Fruit fly (Drosophila melanogaster) whole organism, embryonic: ENCODE results near the gene CG1545.

Experiments used
- Ada2b ChIP-seq: fragments of 200-800 bp; sonication (Bioruptor generic); IDR thresholded peaks from 2 replicates; pipeline ENCODE4 v1.3.6; 2022; ENCODE audit warnings: missing biosample characterization, missing genetic modification characterization
- BEAF-32 ChIP-seq: fragments of 200-800 bp; sonication (Bioruptor generic); optimal IDR thresholded peaks from 3 replicates; lab custom pipeline; 2017; ENCODE audit warnings: missing biosample characterization, missing genetic modification characterization, mild to moderate bottlenecking, moderate library complexity, missing genetic modification reagents
- CG12744 ChIP-seq: fragments of 200-800 bp; sonication (Bioruptor generic); optimal IDR thresholded peaks from 2 replicates; lab custom pipeline; 2016; ENCODE audit warnings: missing biosample characterization, missing genetic modification characterization
- CG12769 ChIP-seq: fragments of 200-800 bp; sonication (Bioruptor generic); optimal IDR thresholded peaks from 2 replicates; lab custom pipeline; 2019; ENCODE audit warnings: missing biosample characterization, mild to moderate bottlenecking, missing genetic modification characterization, moderate library complexity
- CG14860 ChIP-seq: fragments of 200-800 bp; sonication (Bioruptor generic); IDR thresholded peaks from 3 replicates; pipeline ENCODE4 v1.3.6; 2022; ENCODE audit warnings: missing biosample characterization, missing genetic modification characterization; ENCODE audit not compliant: partially characterized antibody
- CG16779 ChIP-seq: fragments of 200-800 bp; sonication (Bioruptor generic); IDR thresholded peaks from 2 replicates; pipeline ENCODE4 v1.3.6; 2022; ENCODE audit warnings: missing biosample characterization, missing genetic modification characterization
- CG2199 ChIP-seq: fragments of 200-800 bp; sonication (Bioruptor generic); IDR thresholded peaks from 3 replicates; pipeline ENCODE4 v1.3.6; 2022; ENCODE audit warnings: missing biosample characterization, missing genetic modification characterization
- CG31388 ChIP-seq: fragments of 200-800 bp; sonication (Bioruptor generic); optimal IDR thresholded peaks from 2 replicates; lab custom pipeline; 2016; ENCODE audit warnings: missing biosample characterization, missing genetic modification characterization
- CG34224 ChIP-seq: fragments of 200-800 bp; sonication (Bioruptor generic); IDR thresholded peaks from 3 replicates; pipeline ENCODE4 v1.3.6; 2022; ENCODE audit warnings: missing biosample characterization, missing genetic modification characterization; ENCODE audit not compliant: partially characterized antibody
- CG3838 ChIP-seq: fragments of 200-800 bp; sonication (Bioruptor generic); optimal IDR thresholded peaks from 3 replicates; lab custom pipeline; 2016; ENCODE audit warnings: missing biosample characterization, missing genetic modification characterization
- CG5180 ChIP-seq: fragments of 200-800 bp; sonication (Bioruptor generic); optimal IDR thresholded peaks from 3 replicates; lab custom pipeline; 2017; ENCODE audit warnings: missing biosample characterization, missing genetic modification characterization, mild to moderate bottlenecking, moderate library complexity, missing genetic modification reagents
- CG5953 ChIP-seq: fragments of 200-800 bp; sonication (Bioruptor generic); IDR thresholded peaks from 2 replicates; pipeline ENCODE4 v1.3.6; 2022; ENCODE audit warnings: missing biosample characterization, missing genetic modification characterization
- CG7963 ChIP-seq: fragments of 200-800 bp; sonication (Bioruptor generic); IDR thresholded peaks from 3 replicates; pipeline ENCODE4 v1.3.6; 2022; ENCODE audit warnings: missing biosample characterization, missing genetic modification characterization; ENCODE audit not compliant: partially characterized antibody
- Dad ChIP-seq: fragments of 200-800 bp; sonication (Bioruptor generic); optimal IDR thresholded peaks from 3 replicates; lab custom pipeline; 2016; ENCODE audit warnings: missing biosample characterization, missing genetic modification characterization
- Dip3 ChIP-seq: fragments of 200-800 bp; sonication (Bioruptor generic); optimal IDR thresholded peaks from 3 replicates; lab custom pipeline; 2016; ENCODE audit warnings: missing biosample characterization, missing genetic modification characterization
- Doc3 ChIP-seq: fragments of 200-800 bp; sonication (Bioruptor generic); IDR thresholded peaks from 3 replicates; pipeline ENCODE4 v1.3.6; 2022; ENCODE audit warnings: missing biosample characterization, missing genetic modification characterization; ENCODE audit not compliant: partially characterized antibody
- Dp ChIP-seq: fragments of 200-800 bp; sonication (Bioruptor generic); optimal IDR thresholded peaks from 2 replicates; lab custom pipeline; 2018; ENCODE audit warnings: missing biosample characterization, mild to moderate bottlenecking, missing genetic modification characterization, moderate library complexity
- Dref ChIP-seq: fragments of 200-800 bp; sonication (Bioruptor generic); IDR thresholded peaks from 2 replicates; pipeline ENCODE4 v1.3.6; 2022; ENCODE audit warnings: missing biosample characterization, missing genetic modification characterization
- Ets97D ChIP-seq: fragments of 200-800 bp; sonication (Bioruptor generic); optimal IDR thresholded peaks from 3 replicates; lab custom pipeline; 2016; ENCODE audit warnings: missing biosample characterization, missing genetic modification characterization
- HLH4C ChIP-seq: fragments of 200-800 bp; sonication (Bioruptor generic); IDR thresholded peaks from 3 replicates; pipeline ENCODE4 v1.3.6; 2022; ENCODE audit warnings: missing biosample characterization, missing genetic modification characterization; ENCODE audit not compliant: partially characterized antibody
- Lhr ChIP-seq: fragments of 200-800 bp; sonication (Bioruptor generic); optimal IDR thresholded peaks from 3 replicates; lab custom pipeline; 2017; ENCODE audit warnings: mild to moderate bottlenecking, missing biosample characterization, missing genetic modification reagents, missing genetic modification characterization
- Opbp ChIP-seq: fragments of 200-800 bp; sonication (Bioruptor generic); IDR thresholded peaks from 3 replicates; pipeline ENCODE4 v1.3.6; 2022; ENCODE audit warnings: missing biosample characterization, missing genetic modification characterization; ENCODE audit not compliant: partially characterized antibody
- Ravus ChIP-seq: fragments of 200-800 bp; sonication (Bioruptor generic); IDR thresholded peaks from 2 replicates; pipeline ENCODE4 v1.3.6; 2022; ENCODE audit warnings: missing biosample characterization, missing genetic modification characterization
- Rx ChIP-seq: fragments of 200-800 bp; sonication (Bioruptor generic); IDR thresholded peaks from 2 replicates; pipeline ENCODE4 v1.3.6; 2022; ENCODE audit warnings: missing biosample characterization, missing genetic modification characterization
- Sry-δ ChIP-seq: fragments of 200-800 bp; sonication (Bioruptor generic); optimal IDR thresholded peaks from 2 replicates; lab custom pipeline; 2016; ENCODE audit warnings: missing biosample characterization, missing genetic modification characterization
- Vsx1 ChIP-seq: fragments of 200-800 bp; sonication (Bioruptor generic); optimal IDR thresholded peaks from 2 replicates; lab custom pipeline; 2017; ENCODE audit warnings: missing biosample characterization, mild to moderate bottlenecking, missing genetic modification characterization, missing genetic modification reagents
- ac ChIP-seq: fragments of 200-800 bp; sonication (Bioruptor generic); optimal IDR thresholded peaks from 3 replicates; lab custom pipeline; 2017; ENCODE audit warnings: missing biosample characterization, mild to moderate bottlenecking, missing genetic modification characterization
- amos ChIP-seq: fragments of 200-800 bp; sonication (Bioruptor generic); IDR thresholded peaks from 2 replicates; pipeline ENCODE4 v1.3.6; 2022; ENCODE audit warnings: missing biosample characterization, missing genetic modification characterization; ENCODE audit not compliant: partially characterized antibody
- ase ChIP-seq: fragments of 200-800 bp; sonication (Bioruptor generic); IDR thresholded peaks from 3 replicates; pipeline ENCODE4 v1.3.6; 2022; ENCODE audit warnings: missing biosample characterization, missing genetic modification characterization
- inv ChIP-seq: fragments of 200-800 bp; sonication (Bioruptor generic); IDR thresholded peaks from 2 replicates; pipeline ENCODE4 v1.3.6; 2022; ENCODE audit warnings: missing biosample characterization, missing genetic modification characterization; ENCODE audit not compliant: partially characterized antibody
- kni ChIP-seq: fragments of 200-800 bp; sonication (Bioruptor generic); optimal IDR thresholded peaks from 3 replicates; lab custom pipeline; 2017; ENCODE audit warnings: mild to moderate bottlenecking, missing biosample characterization, missing genetic modification reagents, missing genetic modification characterization
- knrl ChIP-seq: fragments of 200-800 bp; sonication (Bioruptor generic); IDR thresholded peaks from 3 replicates; pipeline ENCODE4 v1.3.6; 2022; ENCODE audit warnings: missing biosample characterization, missing genetic modification characterization; ENCODE audit not compliant: partially characterized antibody
- nerfin-2 ChIP-seq: fragments of 200-800 bp; sonication (Bioruptor generic); IDR thresholded peaks from 2 replicates; pipeline ENCODE4 v1.3.6; 2022; ENCODE audit warnings: missing biosample characterization, missing genetic modification characterization; ENCODE audit not compliant: partially characterized antibody
- nmo ChIP-seq: fragments of 200-800 bp; sonication (Bioruptor generic); optimal IDR thresholded peaks from 2 replicates; lab custom pipeline; 2018; ENCODE audit warnings: missing biosample characterization, mild to moderate bottlenecking, missing genetic modification characterization, moderate library complexity
- pan ChIP-seq, 4 experiments: fragments of >200 bp in 3 of 4; fragments of 200-800 bp in 1 of 4; sonication (Bioruptor generic) in 1 of 4; optimal IDR thresholded peaks in 3 of 4; IDR thresholded peaks in 1 of 4; 2 replicates each; pipeline versions ENCODE4 v1.3.6 to Lab custom; 2017 to 2022; ENCODE audit warnings: missing biosample characterization in 2 of 4, missing genetic modification characterization in 2 of 4, mixed read lengths in 1 of 4
- phol ChIP-seq: fragments of 200-800 bp; sonication (Bioruptor generic); optimal IDR thresholded peaks from 3 replicates; lab custom pipeline; 2018; ENCODE audit warnings: missing biosample characterization, mild to moderate bottlenecking, missing genetic modification characterization, moderate library complexity
- pros ChIP-seq: fragments of 200-800 bp; sonication (Bioruptor generic); optimal IDR thresholded peaks from 3 replicates; lab custom pipeline; 2019; ENCODE audit warnings: missing biosample characterization, mild to moderate bottlenecking, missing genetic modification characterization, moderate library complexity
- pzg ChIP-seq: fragments of 200-800 bp; sonication (Bioruptor generic); optimal IDR thresholded peaks from 3 replicates; lab custom pipeline; 2018; ENCODE audit warnings: missing biosample characterization, mild to moderate bottlenecking, missing genetic modification characterization, moderate library complexity
- ranshi ChIP-seq: fragments of 200-800 bp; sonication (Bioruptor generic); IDR thresholded peaks from 2 replicates; pipeline ENCODE4 v1.3.6; 2022; ENCODE audit warnings: missing biosample characterization, missing genetic modification characterization
- stwl ChIP-seq: fragments of 200-800 bp; sonication (Bioruptor generic); optimal IDR thresholded peaks from 3 replicates; lab custom pipeline; 2018; ENCODE audit warnings: missing biosample characterization, mild to moderate bottlenecking, missing genetic modification characterization, moderate library complexity
- tgo ChIP-seq: fragments of 200-800 bp; sonication (Bioruptor generic); IDR thresholded peaks from 3 replicates; pipeline ENCODE4 v1.3.6; 2022; ENCODE audit warnings: missing biosample characterization, missing genetic modification characterization
- zen ChIP-seq: fragments of 200-800 bp; sonication (Bioruptor generic); optimal IDR thresholded peaks from 3 replicates; lab custom pipeline; 2018; ENCODE audit warnings: missing biosample characterization, mild to moderate bottlenecking, missing genetic modification characterization, moderate library complexity
- zen2 ChIP-seq: fragments of 200-800 bp; sonication (Bioruptor generic); IDR thresholded peaks from 3 replicates; pipeline ENCODE4 v1.3.6; 2022; ENCODE audit warnings: missing biosample characterization, missing genetic modification characterization; ENCODE audit not compliant: partially characterized antibody

The CG1545 gene

dm6 chrX:11092201-11092600 lies 32.8 kb upstream of the CG1545 start, which contains the start of gene CG2061 (continued):
- TF ChIP-seq ase (GFP tag; lab: Robert Waterston, UW) (no peak), nerfin-2 (peak; percentile 71), Ravus (GFP tag; lab: Robert Waterston, UW) (no peak), CG34224 (GFP tag; lab: Robert Waterston, UW) (peak; percentile 74), CG5180 (GFP tag; lab: Kevin White, UChicago) (no peak), pan (optimal IDR thresholded peaks at IDR 0.05; lab: Kevin White, UChicago) (no peak), pan (GFP tag; optimal IDR thresholded peaks at IDR 0.05 in 1 of 2, IDR thresholded peaks at IDR 0.05 in 1 of 2) (no peak), Dp (peak; percentile 38), Sry-δ (GFP tag; lab: Kevin White, UChicago) (peak; percentile 56), Ada2b (GFP tag; lab: Robert Waterston, UW) (no peak), CG3838 (GFP tag; lab: Kevin White, UChicago) (no peak), phol (tag; lab: Kevin White, UChicago) (no peak), Ets97D (no peak), zen2 (GFP tag; lab: Robert Waterston, UW) (peak; percentile 68; the same call in 2 of the 3 replicates), ranshi (GFP tag; lab: Robert Waterston, UW) (no peak), kni (no peak), HLH4C (peak; percentile 87), pzg (GFP tag; lab: Kevin White, UChicago) (peak; percentile 18), CG5953 (GFP tag; lab: Robert Waterston, UW) (no peak), pros (GFP tag; lab: Kevin White, UChicago) (no peak), Vsx1 (no peak), Dad (GFP tag; lab: Kevin White, UChicago) (no peak), zen (tag; lab: Kevin White, UChicago) (no peak), Dip3 (GFP tag; lab: Kevin White, UChicago) (no peak), CG14860 (peak; percentile 84), CG2199 (GFP tag; lab: Robert Waterston, UW) (no peak), Opbp (GFP tag; lab: Robert Waterston, UW) (peak; percentile 52; the same call in 1 of the 3 replicates), Lhr (GFP tag; lab: Kevin White, UChicago) (no peak), tgo (GFP tag; lab: Robert Waterston, UW) (no peak), stwl (peak; percentile 2), ac (GFP tag; lab: Kevin White, UChicago) (no peak), knrl (GFP tag; lab: Robert Waterston, UW) (peak; percentile 69; the same call in 2 of the 3 replicates), nmo (no peak), Doc3 (GFP tag; lab: Robert Waterston, UW) (peak; percentile 72; the same call in 2 of the 3 replicates), CG31388 (GFP tag; lab: Kevin White, UChicago) (no peak), BEAF-32 (peak; percentile 68), amos (GFP tag; lab: Robert Waterston, UW) (peak; percentile 63; the same call in 1 of the 2 replicates), Dref (GFP tag; lab: Robert Waterston, UW) (peak; percentile 56), CG16779 (GFP tag; lab: Robert Waterston, UW) (no peak), Rx (GFP tag; lab: Robert Waterston, UW) (no peak), CG12769 (tag; lab: Kevin White, UChicago) (no peak), CG12744 (GFP tag; lab: Kevin White, UChicago) (no peak), inv (GFP tag; lab: Robert Waterston, UW) (peak; percentile 66), CG7963 (GFP tag; lab: Robert Waterston, UW) (peak; percentile 52; the same call in 1 of the 3 replicates)
